Fruit fly (Drosophila melanogaster) S2 (cell line): Measurements from ENCODE around the gene Dhc16F.

Experiments used
- CG8478 ChIP-seq: fragments of >200 bp; optimal IDR thresholded peaks from 2 replicates; lab custom pipeline; 2018
- CTCF ChIP-seq, 2 experiments: fragments of >200 bp; optimal IDR thresholded peaks; 2 replicates each; lab custom pipeline; 2018

- TF ChIP-seq CTCF (optimal IDR thresholded peaks at IDR 0.05; lab: Kevin White, UChicago): no peak
- no peak for TF ChIP-seq CG8478 (lab: Kevin White, UChicago)
Observed at dm6 chrX:18091159-18091676, 26.9 kb downstream of the Dhc16F start, which contains the start of gene scu.
